Worm (Caenorhabditis elegans): ENCODE measurements around the gene nspc-7.

DNA sequence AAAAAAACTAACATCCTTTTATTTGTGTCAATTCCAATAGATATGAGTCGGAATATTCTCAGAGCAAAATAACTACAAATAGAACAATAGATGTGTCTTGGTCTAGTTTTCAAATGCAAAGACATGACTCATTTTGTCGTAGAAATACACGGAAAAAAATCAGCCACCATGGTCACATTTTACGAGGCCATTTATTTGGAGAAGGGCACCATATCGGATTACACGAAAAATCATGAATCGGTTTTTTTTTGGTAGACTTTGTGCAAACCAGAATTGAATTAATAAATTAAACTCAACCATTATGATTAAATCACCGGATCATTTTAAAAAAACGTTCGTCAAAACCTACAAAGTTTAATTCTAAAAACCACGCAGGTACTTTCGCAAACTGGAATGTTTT, 21.3 kb upstream of the nspc-7 start, which contains the start of gene H03E18.2:
- TF ChIP-seq pes-1 (GFP tag; IDR thresholded peaks at IDR 0.05) (no peak), ama-1 (optimal IDR thresholded peaks at IDR 0.05) (no peak), hmbx-1 (tag; optimal IDR thresholded peaks at IDR 0.05) (no peak), ceh-13 (GFP tag; optimal IDR thresholded peaks at IDR 0.05) (no peak), hnd-1 (tag; optimal IDR thresholded peaks at IDR 0.05) (no peak), F13C5.2 (tag; optimal IDR thresholded peaks at IDR 0.05) (no peak), flt-1 (GFP tag; IDR thresholded peaks at IDR 0.05) (no peak)

Measured in whole organism, early embryonic.